Worm (Caenorhabditis elegans) whole organism, mixed stage, embryonic: Measurements from ENCODE around the gene haly-1.

Experiments used
- M03D4.4 ChIP-seq: sonication (generic microtip); optimal IDR thresholded peaks from 2 replicates; lab custom pipeline; 2017; ENCODE audit warnings: mild to moderate bottlenecking, missing genetic modification characterization, missing compliant biosample characterization
- ces-1 ChIP-seq: fragments of 150-350 bp; optimal IDR thresholded peaks from 2 replicates; lab custom pipeline; 2014; ENCODE audit warnings: missing biosample characterization, missing genetic modification reagents, missing genetic modification characterization
- elt-1 ChIP-seq: sonication (generic microtip); optimal IDR thresholded peaks from 2 replicates; lab custom pipeline; 2017; ENCODE audit warnings: missing genetic modification characterization, mild to moderate bottlenecking, missing compliant biosample characterization, antibody characterized with exemption, moderate library complexity, borderline replicate concordance; ENCODE audit not compliant: insufficient read depth
- ham-2 ChIP-seq: fragments of 200-800 bp; sonication (Bioruptor generic); optimal IDR thresholded peaks from 2 replicates; lab custom pipeline; 2018; ENCODE audit warnings: mild to moderate bottlenecking, missing genetic modification characterization, missing compliant biosample characterization
- lin-13 ChIP-seq: fragments of 150-350 bp; optimal IDR thresholded peaks from 2 replicates; lab custom pipeline; 2014; ENCODE audit warnings: missing biosample characterization, missing genetic modification characterization
- lsy-2 ChIP-seq: fragments of 150-350 bp; optimal IDR thresholded peaks from 2 replicates; lab custom pipeline; 2014; ENCODE audit warnings: missing biosample characterization, missing genetic modification characterization
- nhr-12 ChIP-seq: fragments of 150-350 bp; optimal IDR thresholded peaks from 2 replicates; lab custom pipeline; 2014; ENCODE audit warnings: missing biosample characterization, missing genetic modification characterization
- nhr-28 ChIP-seq: fragments of 150-350 bp; optimal IDR thresholded peaks from 2 replicates; lab custom pipeline; 2014; ENCODE audit warnings: missing biosample characterization, missing genetic modification characterization
- nhr-76 ChIP-seq: sonication (generic microtip); optimal IDR thresholded peaks from 2 replicates; lab custom pipeline; 2017; ENCODE audit warnings: missing biosample characterization, missing genetic modification characterization
- unc-39 ChIP-seq: fragments of 150-350 bp; optimal IDR thresholded peaks from 2 replicates; lab custom pipeline; 2014; ENCODE audit warnings: missing biosample characterization, missing genetic modification characterization
- unc-62 ChIP-seq: fragments of 150-350 bp; optimal IDR thresholded peaks from 2 replicates; lab custom pipeline; 2014; ENCODE audit warnings: missing biosample characterization, missing genetic modification reagents, missing genetic modification characterization

DNA sequence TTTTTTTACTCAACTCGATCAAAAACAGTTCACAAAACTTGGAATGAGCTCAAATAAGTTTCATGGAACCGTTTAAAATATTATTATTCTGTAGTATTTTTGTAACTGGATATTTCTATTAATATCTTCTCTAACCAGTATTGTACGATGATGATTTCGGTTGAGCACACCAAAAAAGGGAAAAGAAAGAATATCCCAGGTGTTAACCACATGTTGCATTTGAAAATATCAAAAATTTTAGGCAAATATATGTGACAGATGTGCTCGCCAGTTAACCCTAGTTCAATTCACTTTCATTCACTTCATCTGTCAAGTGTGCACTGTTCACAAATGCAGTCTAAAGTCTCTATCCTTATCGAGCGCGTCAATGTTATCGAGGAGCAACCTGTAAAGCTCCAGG, 5.4 kb downstream of the haly-1 start, which contains the start of gene F47B10.4:
- TF ChIP-seq lin-13 (tag; lab: Kevin White, UChicago) (no peak), lsy-2 (tag; lab: Kevin White, UChicago) (no peak), unc-62 (GFP tag; lab: Kevin White, UChicago) (no peak), nhr-12 (tag; lab: Kevin White, UChicago) (no peak), nhr-76 (tag; lab: Kevin White, UChicago) (no peak), ham-2 (GFP tag; lab: Kevin White, UChicago) (no peak), elt-1 (no peak), nhr-28 (no peak), ces-1 (GFP tag; lab: Kevin White, UChicago) (no peak), unc-39 (tag; lab: Kevin White, UChicago) (no peak), M03D4.4 (no peak)
